Worm (Caenorhabditis elegans) whole organism, L4/young adult: ENCODE results near the gene F58A6.9.

Source experiments
- W03F9.2 ChIP-seq: fragments of 150-350 bp; optimal IDR thresholded peaks from 2 replicates; lab custom pipeline; 2014; ENCODE audit warnings: missing biosample characterization, missing genetic modification characterization
- him-1 ChIP-seq: sonication (generic microtip); optimal IDR thresholded peaks from 2 replicates; lab custom pipeline; 2016; ENCODE audit warnings: missing genotype, missing genetic modification reagents, missing genetic modification characterization, missing compliant biosample characterization

DNA sequence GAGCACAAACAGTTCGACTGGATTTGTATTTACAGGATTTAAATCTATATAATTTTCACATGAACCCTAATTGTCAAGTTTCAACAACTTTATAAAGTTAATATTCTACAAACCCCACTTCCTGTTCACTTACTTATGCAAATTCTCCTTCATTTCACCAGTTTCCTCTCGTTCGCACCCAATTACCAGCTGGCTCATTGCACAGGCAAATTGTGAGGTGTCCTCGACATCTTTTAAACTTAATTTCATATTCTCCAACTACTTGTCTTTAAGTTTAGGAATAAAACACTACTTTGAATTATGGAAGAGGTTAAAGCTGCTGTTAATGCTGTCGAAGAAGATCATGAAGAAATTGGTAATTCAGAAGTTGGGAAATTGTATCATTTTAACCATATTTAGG, 13.8 kb upstream of the F58A6.9 start, which contains the start of gene C27D6.1:
- TF ChIP-seq him-1 (tag; lab: Kevin White, UChicago) (no peak), W03F9.2 (tag; lab: Kevin White, UChicago) (no peak)
